Worm (Caenorhabditis elegans) whole organism, young adult: ENCODE data around the gene ZK930.4.

Experiments used
- B0019.2 ChIP-seq: fragments of 200-800 bp; sonication (Bioruptor generic); conservative IDR thresholded peaks from 2 replicates; pipeline ENCODE4 v1.3.6; 2022; ENCODE audit warnings: missing genetic modification reagents, missing genetic modification characterization, missing compliant biosample characterization
- B0035.1 ChIP-seq: sonication (generic microtip); optimal IDR thresholded peaks from 2 replicates; lab custom pipeline; 2016; ENCODE audit warnings: missing genetic modification characterization, mild to moderate bottlenecking, missing compliant biosample characterization, missing genotype, missing genetic modification reagents
- B0261.1 ChIP-seq: sonication (generic microtip); optimal IDR thresholded peaks from 2 replicates; lab custom pipeline; 2016; ENCODE audit warnings: mild to moderate bottlenecking, missing genetic modification characterization, moderate library complexity, missing compliant biosample characterization
- D2030.7 ChIP-seq: fragments of 200-800 bp; sonication (Bioruptor generic); IDR thresholded peaks from 2 replicates; pipeline ENCODE4 v1.3.6; 2022; ENCODE audit warnings: missing genetic modification reagents, missing genetic modification characterization, missing compliant biosample characterization
- F22D6.2 ChIP-seq: sonication (generic microtip); optimal IDR thresholded peaks from 2 replicates; lab custom pipeline; 2016; ENCODE audit warnings: mild to moderate bottlenecking, missing genetic modification characterization, missing compliant biosample characterization
- F49E8.2 ChIP-seq: sonication (generic microtip); optimal IDR thresholded peaks from 3 replicates; lab custom pipeline; 2017; ENCODE audit warnings: missing genetic modification characterization, mild to moderate bottlenecking, missing compliant biosample characterization, antibody characterized with exemption, moderate library complexity; ENCODE audit not compliant: insufficient read depth
- F52B5.7 ChIP-seq: sonication (generic microtip); optimal IDR thresholded peaks from 2 replicates; lab custom pipeline; 2016; ENCODE audit warnings: mild to moderate bottlenecking, missing genetic modification characterization, missing compliant biosample characterization
- F55B11.4 ChIP-seq: sonication (generic microtip); optimal IDR thresholded peaks from 2 replicates; lab custom pipeline; 2016; ENCODE audit warnings: missing compliant biosample characterization, missing genetic modification characterization, borderline replicate concordance; ENCODE audit not compliant: insufficient read depth
- Y53G8AR.9 ChIP-seq: fragments of 200-800 bp; sonication (Bioruptor generic); conservative IDR thresholded peaks from 2 replicates; pipeline ENCODE4 v1.3.6; 2022; ENCODE audit warnings: missing genetic modification reagents, missing genetic modification characterization, missing compliant biosample characterization
- Y56A3A.18 ChIP-seq: fragments of 200-800 bp; sonication (Bioruptor generic); IDR thresholded peaks from 2 replicates; pipeline ENCODE4 v1.3.6; 2022; ENCODE audit warnings: missing genetic modification reagents, missing genetic modification characterization, missing compliant biosample characterization
- Y95B8A.8 ChIP-seq: fragments of 200-800 bp; sonication (Bioruptor generic); IDR thresholded peaks from 2 replicates; pipeline ENCODE4 v1.3.6; 2022; ENCODE audit warnings: missing genetic modification reagents, missing genetic modification characterization, missing compliant biosample characterization
- atf-7 ChIP-seq: sonication (generic microtip); optimal IDR thresholded peaks from 2 replicates; lab custom pipeline; 2017; ENCODE audit warnings: mild to moderate bottlenecking, missing genetic modification characterization, missing compliant biosample characterization
- athp-1 ChIP-seq: sonication (generic microtip); optimal IDR thresholded peaks from 2 replicates; lab custom pipeline; 2017; ENCODE audit warnings: mild to moderate bottlenecking, missing genetic modification characterization, missing compliant biosample characterization
- attf-5 ChIP-seq: fragments of 200-800 bp; sonication (Bioruptor generic); optimal IDR thresholded peaks from 2 replicates; lab custom pipeline; 2018; ENCODE audit warnings: mild to moderate bottlenecking, missing genetic modification characterization, missing compliant biosample characterization
- attf-6 ChIP-seq: fragments of 200-800 bp; sonication (Bioruptor generic); IDR thresholded peaks from 2 replicates; pipeline ENCODE4 v1.3.6; 2022; ENCODE audit warnings: missing genetic modification reagents, missing genetic modification characterization, missing compliant biosample characterization
- ceh-27 ChIP-seq: fragments of 200-800 bp; sonication (Bioruptor generic); optimal IDR thresholded peaks from 2 replicates; lab custom pipeline; 2018; ENCODE audit warnings: mild to moderate bottlenecking, missing genetic modification characterization, moderate library complexity, missing compliant biosample characterization
- die-1 ChIP-seq: sonication (generic microtip); optimal IDR thresholded peaks from 2 replicates; lab custom pipeline; 2016; ENCODE audit warnings: missing genotype, mild to moderate bottlenecking, missing genetic modification characterization, missing compliant biosample characterization
- dpff-1 ChIP-seq: sonication (generic microtip); optimal IDR thresholded peaks from 2 replicates; lab custom pipeline; 2017; ENCODE audit warnings: mild to moderate bottlenecking, missing genetic modification characterization, missing compliant biosample characterization
- dpl-1 ChIP-seq: fragments of 150-350 bp; optimal IDR thresholded peaks from 2 replicates; lab custom pipeline; 2014; ENCODE audit warnings: missing biosample characterization, missing genetic modification reagents, missing genetic modification characterization
- egl-44 ChIP-seq: fragments of 200-800 bp; sonication (Bioruptor generic); IDR thresholded peaks from 2 replicates; pipeline ENCODE4 v1.3.6; 2022; ENCODE audit warnings: missing genetic modification reagents, missing genetic modification characterization, missing compliant biosample characterization
- ets-4 ChIP-seq: fragments of 200-800 bp; sonication (Bioruptor generic); optimal IDR thresholded peaks from 2 replicates; lab custom pipeline; 2018; ENCODE audit warnings: mild to moderate bottlenecking, missing genetic modification characterization, missing compliant biosample characterization
- fkh-3 ChIP-seq: sonication (generic microtip); optimal IDR thresholded peaks from 2 replicates; lab custom pipeline; 2016; ENCODE audit warnings: mild to moderate bottlenecking, missing genetic modification characterization, missing compliant biosample characterization
- hlh-26 ChIP-seq: fragments of 200-800 bp; sonication (Bioruptor generic); conservative IDR thresholded peaks from 2 replicates; pipeline ENCODE4 v1.3.6; 2022; ENCODE audit warnings: missing genetic modification reagents, missing genetic modification characterization, missing compliant biosample characterization
- hrde-1 ChIP-seq: sonication (generic microtip); optimal IDR thresholded peaks from 2 replicates; lab custom pipeline; 2016; ENCODE audit warnings: missing genetic modification characterization, mild to moderate bottlenecking, missing compliant biosample characterization, moderate library complexity, missing genotype, missing genetic modification reagents, borderline replicate concordance
- hsf-1 ChIP-seq: fragments of 200-800 bp; sonication (Bioruptor generic); IDR thresholded peaks from 2 replicates; pipeline ENCODE4 v1.3.6; 2022; ENCODE audit warnings: missing genetic modification reagents, missing genetic modification characterization, missing compliant biosample characterization
- let-526 ChIP-seq: fragments of 200-800 bp; sonication (Bioruptor generic); IDR thresholded peaks from 2 replicates; pipeline ENCODE4 v1.3.6; 2022; ENCODE audit warnings: missing genetic modification reagents, missing genetic modification characterization, missing compliant biosample characterization
- let-607 ChIP-seq, 2 experiments: fragments of 200-800 bp in 1 of 2; sonication (Bioruptor generic) in 1 of 2; sonication (generic microtip) in 1 of 2; optimal IDR thresholded peaks; 2 replicates each; lab custom pipeline; 2016 to 2018; ENCODE audit warnings: mild to moderate bottlenecking in 2 of 2, missing compliant biosample characterization in 2 of 2, missing genetic modification characterization in 2 of 2, moderate library complexity in 2 of 2, missing genotype in 1 of 2
- lin-35 ChIP-seq, 3 experiments: fragments of 150-350 bp in 2 of 3; sonication (generic microtip) in 1 of 3; optimal IDR thresholded peaks; 2 replicates each; lab custom pipeline; 2014 to 2018; ENCODE audit warnings: missing biosample characterization in 3 of 3, missing genetic modification characterization in 3 of 3, missing genetic modification reagents in 3 of 3
- lin-40 ChIP-seq: sonication (generic microtip); optimal IDR thresholded peaks from 2 replicates; lab custom pipeline; 2016; ENCODE audit warnings: missing genetic modification characterization, mild to moderate bottlenecking, missing compliant biosample characterization, missing genotype, missing genetic modification reagents
- lsy-27 ChIP-seq: sonication (generic microtip); optimal IDR thresholded peaks from 2 replicates; lab custom pipeline; 2017; ENCODE audit warnings: missing genetic modification characterization, mild to moderate bottlenecking, missing compliant biosample characterization, antibody characterized with exemption, missing genotype, borderline replicate concordance; ENCODE audit not compliant: insufficient read depth
- madf-3 ChIP-seq: fragments of 200-800 bp; sonication (Bioruptor generic); IDR thresholded peaks from 2 replicates; pipeline ENCODE4 v1.3.6; 2022; ENCODE audit warnings: missing genetic modification reagents, missing genetic modification characterization, missing compliant biosample characterization
- madf-6 ChIP-seq: fragments of 200-800 bp; sonication (Bioruptor generic); IDR thresholded peaks from 2 replicates; pipeline ENCODE4 v1.3.6; 2022; ENCODE audit warnings: missing genetic modification reagents, missing genetic modification characterization, missing compliant biosample characterization
- mel-28 ChIP-seq: sonication (generic microtip); optimal IDR thresholded peaks from 2 replicates; lab custom pipeline; 2016; ENCODE audit warnings: borderline replicate concordance, mild to moderate bottlenecking, missing genetic modification characterization, missing compliant biosample characterization
- mxl-1 ChIP-seq: sonication (generic microtip); optimal IDR thresholded peaks from 2 replicates; lab custom pipeline; 2016; ENCODE audit warnings: missing genetic modification characterization, missing compliant biosample characterization
- nfya-1 ChIP-seq: sonication (generic microtip); optimal IDR thresholded peaks from 2 replicates; lab custom pipeline; 2017; ENCODE audit warnings: antibody characterized with exemption, missing compliant biosample characterization, missing genetic modification characterization, borderline replicate concordance; ENCODE audit not compliant: insufficient read depth
- nhr-179 ChIP-seq: sonication (generic microtip); optimal IDR thresholded peaks from 2 replicates; lab custom pipeline; 2016; ENCODE audit warnings: mild to moderate bottlenecking, missing genetic modification characterization, missing compliant biosample characterization
- nhr-80 ChIP-seq: sonication (generic microtip); optimal IDR thresholded peaks from 2 replicates; lab custom pipeline; 2016; ENCODE audit warnings: missing genetic modification characterization, missing compliant biosample characterization
- pha-4 ChIP-seq: fragments of 150-350 bp; sonication (generic microtip); optimal IDR thresholded peaks from 2 replicates; lab custom pipeline; 2014; ENCODE audit warnings: missing biosample characterization, missing genetic modification reagents, missing genetic modification characterization
- rcor-1 ChIP-seq: fragments of 200-800 bp; sonication (Bioruptor generic); IDR thresholded peaks from 2 replicates; pipeline ENCODE4 v1.3.6; 2022; ENCODE audit warnings: missing genetic modification reagents, missing genetic modification characterization, missing compliant biosample characterization
- repo-1 ChIP-seq: sonication (generic microtip); optimal IDR thresholded peaks from 2 replicates; lab custom pipeline; 2017; ENCODE audit warnings: mild to moderate bottlenecking, missing genetic modification characterization, missing compliant biosample characterization
- sptf-2 ChIP-seq: fragments of 200-800 bp; sonication (Bioruptor generic); optimal IDR thresholded peaks from 2 replicates; lab custom pipeline; 2018; ENCODE audit warnings: mild to moderate bottlenecking, missing genetic modification characterization, missing compliant biosample characterization
- tbp1 ChIP-seq: fragments of 200-800 bp; sonication (Bioruptor generic); optimal IDR thresholded peaks from 2 replicates; lab custom pipeline; 2018; ENCODE audit warnings: mild to moderate bottlenecking, missing genetic modification characterization, missing compliant biosample characterization
- tlf-1 ChIP-seq: fragments of 200-800 bp; sonication (Bioruptor generic); optimal IDR thresholded peaks from 2 replicates; lab custom pipeline; 2018; ENCODE audit warnings: mild to moderate bottlenecking, missing genetic modification characterization, missing compliant biosample characterization
- zfh-2 ChIP-seq: fragments of 200-800 bp; sonication (Bioruptor generic); conservative IDR thresholded peaks from 2 replicates; pipeline ENCODE4 v1.3.6; 2022; ENCODE audit warnings: missing genetic modification reagents, missing genetic modification characterization, missing compliant biosample characterization
- ztf-25 ChIP-seq: fragments of 200-800 bp; sonication (Bioruptor generic); IDR thresholded peaks from 2 replicates; pipeline ENCODE4 v1.3.6; 2022; ENCODE audit warnings: missing genetic modification reagents, missing genetic modification characterization, missing compliant biosample characterization
- ztf-3 ChIP-seq: fragments of 200-800 bp; sonication (Bioruptor generic); optimal IDR thresholded peaks from 2 replicates; lab custom pipeline; 2018; ENCODE audit warnings: mild to moderate bottlenecking, missing genetic modification characterization, missing compliant biosample characterization
- ztf-6 ChIP-seq: fragments of 200-800 bp; sonication (Bioruptor generic); IDR thresholded peaks from 2 replicates; pipeline ENCODE4 v1.3.6; 2022; ENCODE audit warnings: missing genetic modification reagents, missing genetic modification characterization, missing compliant biosample characterization

The ZK930.4 gene

DNA sequence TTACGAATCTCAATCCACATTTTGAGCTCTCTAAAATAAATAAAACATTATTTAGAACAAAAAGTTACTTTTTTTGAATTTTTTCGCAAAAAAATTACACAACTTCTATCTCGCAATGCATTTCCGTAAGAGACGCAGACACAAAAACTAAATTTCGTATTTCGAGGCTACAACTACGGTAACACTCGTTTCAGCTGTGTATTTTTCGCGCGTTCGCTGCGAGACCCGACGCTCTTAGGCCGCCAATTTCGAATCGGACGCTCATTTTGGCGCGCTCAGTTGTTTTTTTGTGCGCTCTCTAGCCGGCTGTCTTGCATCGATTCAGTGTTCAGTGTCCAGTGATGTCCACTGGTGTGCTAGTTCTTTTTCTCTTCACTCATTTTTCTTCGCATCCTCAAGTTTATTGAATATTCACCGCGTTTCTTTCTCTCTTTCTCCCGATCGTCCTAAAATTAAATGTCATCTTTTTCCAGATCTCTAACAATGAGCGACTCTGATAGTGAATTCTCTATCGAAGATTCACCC, 31.6 kb upstream of the ZK930.4 start, which contains the start of the genes npp-3 and top-2 (continued):
- TF ChIP-seq attf-5 (GFP tag; lab: Kevin White, UChicago) (peak; percentile 97), lsy-27 (no peak), attf-6 (GFP tag; lab: Robert Waterston, UW) (peak; percentile 86), B0261.1 (tag; lab: Kevin White, UChicago) (no peak), hsf-1 (GFP tag; lab: Robert Waterston, UW) (peak; percentile 90), let-607 (tag; optimal IDR thresholded peaks at IDR 0.05; lab: Kevin White, UChicago) (peak; percentile 13 to 67), B0019.2 (GFP tag; lab: Robert Waterston, UW) (peak; percentile 94), Y56A3A.18 (GFP tag; lab: Robert Waterston, UW) (0 out of 2 replicates have a peak, but pooled peaks have one; percentile 37), B0035.1 (tag; lab: Kevin White, UChicago) (no peak), ztf-25 (0 out of 2 replicates have a peak, but pooled peaks have one; percentile 11), D2030.7 (GFP tag; lab: Robert Waterston, UW) (peak; percentile 96), atf-7 (tag; lab: Kevin White, UChicago) (peak; percentile 32), mel-28 (tag; lab: Kevin White, UChicago) (no peak), rcor-1 (GFP tag; lab: Robert Waterston, UW) (peak; percentile 95), nhr-179 (no peak), Y95B8A.8 (GFP tag; lab: Robert Waterston, UW) (peak; percentile 90), dpl-1 (peak; percentile 99), madf-6 (GFP tag; lab: Robert Waterston, UW) (peak; percentile 99), mxl-1 (tag; lab: Kevin White, UChicago) (no peak), tlf-1 (GFP tag; lab: Kevin White, UChicago) (peak; percentile 97), dpff-1 (no peak), Y53G8AR.9 (GFP tag; lab: Robert Waterston, UW) (peak; percentile 83), lin-35 (GFP tag; optimal IDR thresholded peaks at IDR 0.05; lab: Kevin White, UChicago) (peak; percentile 85 to 97 (median 86)), ztf-3 (no peak), F22D6.2 (tag; lab: Kevin White, UChicago) (no peak), let-526 (GFP tag; lab: Robert Waterston, UW) (0 out of 2 replicates have a peak, but pooled peaks have one; percentile 67), nfya-1 (tag; lab: Kevin White, UChicago) (no peak), athp-1 (tag; lab: Kevin White, UChicago) (peak; percentile 95), egl-44 (GFP tag; lab: Robert Waterston, UW) (0 out of 2 replicates have a peak, but pooled peaks have one; percentile 27), tbp1 (GFP tag; lab: Kevin White, UChicago) (peak; percentile 74), zfh-2 (peak; percentile 79), die-1 (tag; lab: Kevin White, UChicago) (peak; percentile 30), ztf-6 (GFP tag; lab: Robert Waterston, UW) (0 out of 2 replicates have a peak, but pooled peaks have one; percentile 49), F55B11.4 (no peak), hrde-1 (peak; percentile 83), madf-3 (peak; percentile 96), hlh-26 (no peak), pha-4 (tag; lab: Kevin White, UChicago) (no peak), sptf-2 (GFP tag; lab: Kevin White, UChicago) (no peak), ceh-27 (GFP tag; lab: Kevin White, UChicago) (peak; percentile 94), ets-4 (GFP tag; lab: Kevin White, UChicago) (no peak), nhr-80 (peak; percentile 7), lin-40 (tag; lab: Kevin White, UChicago) (no peak), F52B5.7 (tag; lab: Kevin White, UChicago) (no peak), repo-1 (tag; lab: Kevin White, UChicago) (peak; percentile 78), F49E8.2 (tag; lab: Kevin White, UChicago) (peak; percentile 91), fkh-3 (no peak)
